Fruit fly (Drosophila melanogaster): Measurements from ENCODE around the gene CG13912.

CG13912 gene

DNA sequence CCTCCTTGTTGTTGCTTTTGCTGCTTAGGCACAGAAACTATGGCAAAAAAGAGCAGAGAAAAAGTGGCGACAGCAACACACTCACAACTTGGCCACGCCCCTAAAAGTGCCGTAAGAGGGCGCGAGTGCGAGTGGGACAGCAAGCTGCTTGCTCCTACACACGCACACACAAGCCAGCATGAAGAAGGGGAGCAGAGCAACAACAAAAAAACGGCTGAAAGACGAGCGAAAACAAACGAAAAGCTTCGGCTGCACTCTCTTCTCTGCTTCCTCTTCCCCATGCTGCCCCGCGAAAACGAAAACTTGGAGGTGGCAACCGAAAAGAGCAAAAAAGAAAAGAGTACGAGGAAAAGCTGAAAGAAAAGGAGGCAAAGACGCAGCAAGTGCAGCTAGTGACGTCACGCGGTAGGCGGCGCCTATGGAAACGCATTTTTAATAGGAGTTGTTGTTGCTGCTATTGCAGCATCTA is 11.2 kb upstream of the CG13912 start (continued):
- TF ChIP-seq acj6 (GFP tag; optimal IDR thresholded peaks at IDR 0.05) (no peak), achi (GFP tag; optimal IDR thresholded peaks at IDR 0.05) (peak; percentile 20), dac (GFP tag; optimal IDR thresholded peaks at IDR 0.05) (peak; percentile 75), Eip78C (GFP tag) (peak; percentile 68), CG6792 (GFP tag; optimal IDR thresholded peaks at IDR 0.05) (peak; percentile 26), Eip93F (GFP tag; optimal IDR thresholded peaks at IDR 0.05) (no peak), topi (GFP tag; optimal IDR thresholded peaks at IDR 0.05) (no peak), Hr4 (GFP tag; optimal IDR thresholded peaks at IDR 0.05) (peak; percentile 19), Gug (GFP tag; IDR thresholded peaks at IDR 0.05) (peak; percentile 57), fd85E (GFP tag; optimal IDR thresholded peaks at IDR 0.05) (no peak), fd59A (GFP tag; optimal IDR thresholded peaks at IDR 0.05) (peak; percentile 69), CG7368 (GFP tag; optimal IDR thresholded peaks at IDR 0.05) (no peak), Lpt (GFP tag; optimal IDR thresholded peaks at IDR 0.05) (peak; percentile 79), OdsH (GFP tag; optimal IDR thresholded peaks at IDR 0.05) (peak; percentile 7), CG11294 (GFP tag; IDR thresholded peaks at IDR 0.05) (0 out of 2 replicates have a peak, but pooled peaks have one; percentile 33), CG11762 (GFP tag; optimal IDR thresholded peaks at IDR 0.05; ENCODE audit: insufficient read depth) (peak; percentile 5), CG9139 (GFP tag; optimal IDR thresholded peaks at IDR 0.05) (no peak), CG6276 (GFP tag; optimal IDR thresholded peaks at IDR 0.05) (peak; percentile 43), Ets21C (GFP tag; optimal IDR thresholded peaks at IDR 0.05) (no peak), CG15336 (GFP tag; IDR thresholded peaks at IDR 0.05) (peak; percentile 41; the same call in 1 of the 2 replicates), ss (GFP tag; optimal IDR thresholded peaks at IDR 0.05) (peak; percentile 82 to 84), CG32006 (GFP tag; optimal IDR thresholded peaks at IDR 0.05) (peak; percentile 76), CG6808 (GFP tag; optimal IDR thresholded peaks at IDR 0.05) (peak; percentile 80), CG16779 (tag; optimal IDR thresholded peaks at IDR 0.05) (peak; percentile 27), dsx (GFP tag; optimal IDR thresholded peaks at IDR 0.05; ENCODE audit: poor library complexity, severe bottlenecking) (peak; percentile 72), Eip75B (GFP tag; optimal IDR thresholded peaks at IDR 0.05) (peak; percentile 42), cyc (GFP tag; optimal IDR thresholded peaks at IDR 0.05) (no peak), Ets96B (tag; optimal IDR thresholded peaks at IDR 0.05) (peak; percentile 71), CG1621 (tag; optimal IDR thresholded peaks at IDR 0.05) (peak; percentile 65), pdm3 (GFP tag; optimal IDR thresholded peaks at IDR 0.05) (peak; percentile 11), Hr39 (GFP tag; optimal IDR thresholded peaks at IDR 0.05) (no peak), CG3032 (tag; optimal IDR thresholded peaks at IDR 0.05) (peak; percentile 69), CG10669 (GFP tag; optimal IDR thresholded peaks at IDR 0.05) (peak; percentile 61), net (GFP tag; optimal IDR thresholded peaks at IDR 0.05) (peak; percentile 64)

- TF ChIP-seq Eip75B (GFP tag; optimal IDR thresholded peaks at IDR 0.05) (no peak), CG32006 (GFP tag; optimal IDR thresholded peaks at IDR 0.05) (peak; percentile 28), Sox15 (GFP tag; optimal IDR thresholded peaks at IDR 0.05) (peak; percentile 0), ss (GFP tag; optimal IDR thresholded peaks at IDR 0.05) (no peak), esn (GFP tag; optimal IDR thresholded peaks at IDR 0.05) (peak; percentile 25), fd85E (GFP tag; optimal IDR thresholded peaks at IDR 0.05) (no peak), topi (GFP tag; optimal IDR thresholded peaks at IDR 0.05) (no peak), CG10631 (GFP tag; optimal IDR thresholded peaks at IDR 0.05) (no peak), CG6792 (GFP tag; optimal IDR thresholded peaks at IDR 0.05) (peak; percentile 10), CG10669 (GFP tag; optimal IDR thresholded peaks at IDR 0.05) (peak; percentile 1), CG7368 (GFP tag; optimal IDR thresholded peaks at IDR 0.05) (no peak), Hr39 (GFP tag; optimal IDR thresholded peaks at IDR 0.05) (peak; percentile 13), dac (GFP tag; optimal IDR thresholded peaks at IDR 0.05) (no peak), vri (GFP tag; optimal IDR thresholded peaks at IDR 0.05) (no peak), Sox102F (GFP tag; optimal IDR thresholded peaks at IDR 0.05) (no peak), CG3032 (tag; optimal IDR thresholded peaks at IDR 0.05) (peak; percentile 23), CG11762 (GFP tag; optimal IDR thresholded peaks at IDR 0.05; ENCODE audit: insufficient read depth) (no peak), OdsH (GFP tag; optimal IDR thresholded peaks at IDR 0.05) (peak; percentile 15), CG6163 (GFP tag; IDR thresholded peaks at IDR 0.05) (no peak), CG34406 (GFP tag; optimal IDR thresholded peaks at IDR 0.05) (peak; percentile 14), fd59A (GFP tag; optimal IDR thresholded peaks at IDR 0.05) (peak; percentile 16), CG15336 (GFP tag; IDR thresholded peaks at IDR 0.05) (peak; percentile 30; the same call in 1 of the 2 replicates), pdm3 (GFP tag; optimal IDR thresholded peaks at IDR 0.05) (peak; percentile 0), CG8632 (GFP tag; optimal IDR thresholded peaks at IDR 0.05) (no peak), CG31627 (GFP tag; optimal IDR thresholded peaks at IDR 0.05) (peak; percentile 1), lz (GFP tag; optimal IDR thresholded peaks at IDR 0.05) (peak; percentile 5), Smox (GFP tag; optimal IDR thresholded peaks at IDR 0.05) (peak; percentile 2), Met (GFP tag; optimal IDR thresholded peaks at IDR 0.05) (peak; percentile 32), Blimp-1 (GFP tag; optimal IDR thresholded peaks at IDR 0.05) (no peak), Ets96B (tag; optimal IDR thresholded peaks at IDR 0.05) (peak; percentile 7), CG9139 (GFP tag; optimal IDR thresholded peaks at IDR 0.05) (no peak), Hr38 (GFP tag; optimal IDR thresholded peaks at IDR 0.05) (no peak)
Measured at dm6 chr3L:1183467-1183866, 5.9 kb upstream of the CG13912 start.
